Worm (Caenorhabditis elegans): ENCODE data around the gene T24H10.4.
A peak's percentile ranks its signal among the peaks of the same experiment; 100 is the strongest.

DNA sequence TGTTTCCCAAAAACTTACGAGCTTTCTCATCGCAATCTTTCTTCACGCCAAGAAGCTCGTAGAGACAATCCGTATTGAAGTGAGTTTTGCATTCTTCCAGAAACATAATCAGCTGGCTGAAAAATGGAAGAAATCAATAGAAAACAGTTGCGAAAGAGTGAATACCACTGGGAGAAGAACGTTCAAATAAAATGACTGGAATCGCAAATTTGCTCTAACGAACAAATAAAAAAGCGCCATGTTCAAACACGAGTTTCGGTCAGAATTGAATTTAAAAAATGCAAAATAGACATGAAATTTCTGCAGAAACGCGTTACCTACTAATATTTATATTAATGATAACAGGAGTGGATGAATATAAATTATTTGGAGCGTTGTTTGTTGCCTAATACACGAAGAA lies 891 bp upstream of the T24H10.4 start, which contains the start of gene dnj-23:
- TF ChIP-seq lin-13 (GFP tag; optimal IDR thresholded peaks at IDR 0.05), result no peak
- no peak for TF ChIP-seq unc-62 (GFP tag; optimal IDR thresholded peaks at IDR 0.05)
- TF ChIP-seq unc-55 (GFP tag; optimal IDR thresholded peaks at IDR 0.05), result peak; percentile 63
- TF ChIP-seq egl-27 (tag; optimal IDR thresholded peaks at IDR 0.05), result no peak
- TF ChIP-seq lsy-2 (tag; optimal IDR thresholded peaks at IDR 0.05), result peak in 1 of 2 experiments; percentile 41
- no peak for TF ChIP-seq elt-1 (tag; optimal IDR thresholded peaks at IDR 0.05)
